Fruit fly (Drosophila melanogaster) whole organism, wandering third instar larva: Measurements from ENCODE around the gene CG10845.

ENCODE experiments used
- Abd-B ChIP-seq: fragments of >200 bp; optimal IDR thresholded peaks from 2 replicates; lab custom pipeline; 2017; ENCODE audit warnings: missing biosample characterization, missing genetic modification characterization
- CG32264 ChIP-seq: fragments of 200-800 bp; sonication (Bioruptor generic); optimal IDR thresholded peaks from 2 replicates; lab custom pipeline; 2016; ENCODE audit warnings: missing biosample characterization, missing genetic modification characterization
- CG9705 ChIP-seq: fragments of 200-800 bp; sonication (Bioruptor generic); optimal IDR thresholded peaks from 2 replicates; lab custom pipeline; 2018; ENCODE audit warnings: missing biosample characterization, mild to moderate bottlenecking, missing genetic modification characterization
- CrebA ChIP-seq: fragments of 200-800 bp; sonication (Bioruptor generic); optimal IDR thresholded peaks from 2 replicates; lab custom pipeline; 2016; ENCODE audit warnings: missing biosample characterization, mild to moderate bottlenecking, missing genetic modification characterization, borderline replicate concordance
- Dfd ChIP-seq: fragments of >200 bp; optimal IDR thresholded peaks from 2 replicates; lab custom pipeline; 2017; ENCODE audit warnings: missing biosample characterization, missing genetic modification characterization
- Dif ChIP-seq: fragments of 200-275, 200-300 bp; sonication (Bioruptor generic); optimal IDR thresholded peaks from 2 replicates; lab custom pipeline; 2018; ENCODE audit warnings: missing biosample characterization, missing genetic modification characterization; ENCODE audit not compliant: partially characterized antibody
- GATAd ChIP-seq: sonication (Bioruptor generic); optimal IDR thresholded peaks from 2 replicates; lab custom pipeline; 2016; ENCODE audit warnings: missing biosample characterization, missing genetic modification characterization
- HLH106 ChIP-seq: fragments of 200-800 bp; optimal IDR thresholded peaks from 3 replicates; lab custom pipeline; 2019; ENCODE audit warnings: missing biosample characterization, mild to moderate bottlenecking, missing genetic modification characterization, moderate library complexity
- Hnf4 ChIP-seq: fragments of 200-800 bp; sonication (Bioruptor generic); optimal IDR thresholded peaks from 2 replicates; lab custom pipeline; 2016; ENCODE audit warnings: missing biosample characterization, mild to moderate bottlenecking, missing genetic modification characterization
- Hr78 ChIP-seq: fragments of >200 bp; optimal IDR thresholded peaks from 2 replicates; lab custom pipeline; 2017; ENCODE audit warnings: missing biosample characterization, missing genetic modification characterization
- Hr83 ChIP-seq: fragments of 200-300 bp; sonication (Bioruptor generic); optimal IDR thresholded peaks from 2 replicates; lab custom pipeline; 2016; ENCODE audit warnings: missing biosample characterization, mild to moderate bottlenecking, missing genetic modification characterization, moderate library complexity; ENCODE audit not compliant: poor library complexity, severe bottlenecking
- Jra ChIP-seq: sonication (Bioruptor generic); optimal IDR thresholded peaks from 2 replicates; lab custom pipeline; 2016; ENCODE audit warnings: missing biosample characterization, missing genetic modification characterization
- Mio ChIP-seq: sonication (Bioruptor generic); optimal IDR thresholded peaks from 2 replicates; lab custom pipeline; 2016; ENCODE audit warnings: missing biosample characterization, missing genetic modification characterization
- Myc ChIP-seq: fragments of >200 bp; optimal IDR thresholded peaks from 2 replicates; lab custom pipeline; 2017
- N ChIP-seq: fragments of >200 bp; optimal IDR thresholded peaks from 2 replicates; lab custom pipeline; 2018; ENCODE audit warnings: missing biosample characterization, missing external identifiers, missing genetic modification characterization
- OdsH ChIP-seq: fragments of 200-800 bp; sonication (Bioruptor generic); optimal IDR thresholded peaks from 2 replicates; lab custom pipeline; 2016; ENCODE audit warnings: missing biosample characterization, mild to moderate bottlenecking, missing genetic modification characterization
- Rel ChIP-seq, 2 experiments: fragments of 200-800 bp; sonication (Bioruptor generic) in 1 of 2; optimal IDR thresholded peaks; 2 replicates in 1 of 2; 3 replicates in 1 of 2; lab custom pipeline; 2016 to 2019; ENCODE audit warnings: mild to moderate bottlenecking in 2 of 2, missing biosample characterization in 2 of 2, missing genetic modification characterization in 2 of 2, moderate library complexity in 1 of 2
- Sp1 ChIP-seq: fragments of 200-800 bp; sonication (Bioruptor generic); optimal IDR thresholded peaks from 3 replicates; lab custom pipeline; 2019; ENCODE audit warnings: missing biosample characterization, mild to moderate bottlenecking, missing genetic modification characterization, moderate library complexity
- Vsx2 ChIP-seq: fragments of 200-300, 225-300 bp; sonication (Bioruptor generic); optimal IDR thresholded peaks from 2 replicates; lab custom pipeline; 2018; ENCODE audit warnings: missing biosample characterization, missing genetic modification characterization; ENCODE audit not compliant: partially characterized antibody
- br ChIP-seq: fragments of 200-800 bp; sonication (Bioruptor generic); optimal IDR thresholded peaks from 2 replicates; lab custom pipeline; 2016; ENCODE audit warnings: missing biosample characterization, missing genetic modification characterization
- brk ChIP-seq: fragments of 200-800 bp; sonication (Bioruptor generic); optimal IDR thresholded peaks from 2 replicates; lab custom pipeline; 2016; ENCODE audit warnings: missing biosample characterization, mild to moderate bottlenecking, missing genetic modification characterization
- dl ChIP-seq, 2 experiments: fragments of 175-275, 200-275 bp in 1 of 2; fragments of 200-275 bp in 1 of 2; sonication (Bioruptor generic); optimal IDR thresholded peaks; lab custom pipeline; 2018; ENCODE audit warnings: mild to moderate bottlenecking in 2 of 2, missing biosample characterization in 2 of 2, missing genetic modification characterization in 2 of 2, moderate library complexity in 2 of 2; ENCODE audit not compliant: partially characterized antibody in 2 of 2, insufficient read depth in 1 of 2
- dmrt93B ChIP-seq: fragments of 200-800 bp; sonication (Bioruptor generic); optimal IDR thresholded peaks from 2 replicates; lab custom pipeline; 2018; ENCODE audit warnings: missing biosample characterization, mild to moderate bottlenecking, missing genetic modification characterization
- dsf ChIP-seq: sonication (Bioruptor generic); optimal IDR thresholded peaks from 2 replicates; lab custom pipeline; 2016; ENCODE audit warnings: missing biosample characterization, missing genetic modification characterization, borderline replicate concordance
- ey ChIP-seq: fragments of 200-800 bp; sonication (Bioruptor generic); optimal IDR thresholded peaks from 2 replicates; lab custom pipeline; 2016; ENCODE audit warnings: missing biosample characterization, missing genetic modification characterization
- foxo ChIP-seq, 2 experiments: fragments of 200-800 bp; sonication (Bioruptor generic); optimal IDR thresholded peaks; 2 replicates in 1 of 2; 3 replicates in 1 of 2; lab custom pipeline; 2016 to 2017; ENCODE audit warnings: missing biosample characterization in 2 of 2, missing genetic modification characterization in 2 of 2
- fru ChIP-seq: fragments of 200-800 bp; sonication (Bioruptor generic); optimal IDR thresholded peaks from 3 replicates; lab custom pipeline; 2016; ENCODE audit warnings: missing biosample characterization, mild to moderate bottlenecking, missing genetic modification characterization
- h ChIP-seq: fragments of 200-800 bp; sonication (Bioruptor generic); optimal IDR thresholded peaks from 3 replicates; lab custom pipeline; 2016; ENCODE audit warnings: missing biosample characterization, mild to moderate bottlenecking, missing genetic modification characterization
- jim ChIP-seq: fragments of 175-275, 200-325 bp; sonication (Bioruptor generic); optimal IDR thresholded peaks from 2 replicates; lab custom pipeline; 2016; ENCODE audit warnings: missing biosample characterization, mild to moderate bottlenecking, missing genetic modification characterization
- lola ChIP-seq: fragments of >200 bp; optimal IDR thresholded peaks from 2 replicates; lab custom pipeline; 2017; ENCODE audit warnings: missing biosample characterization, missing genetic modification characterization
- pan ChIP-seq: fragments of >200 bp; optimal IDR thresholded peaks from 2 replicates; lab custom pipeline; 2017
- psq ChIP-seq: fragments of 200-800 bp; sonication (Bioruptor generic); optimal IDR thresholded peaks from 3 replicates; lab custom pipeline; 2017; ENCODE audit warnings: missing biosample characterization, mild to moderate bottlenecking, missing genetic modification characterization, moderate library complexity
- rgr ChIP-seq: fragments of 200-800 bp; sonication (Bioruptor generic); optimal IDR thresholded peaks from 3 replicates; lab custom pipeline; 2016; ENCODE audit warnings: missing biosample characterization, mild to moderate bottlenecking, missing genetic modification characterization
- sage ChIP-seq: fragments of 200-800 bp; sonication (Bioruptor generic); optimal IDR thresholded peaks from 2 replicates; lab custom pipeline; 2016; ENCODE audit warnings: missing biosample characterization, mild to moderate bottlenecking, missing genetic modification characterization
- sv ChIP-seq: fragments of 200-800 bp; sonication (Bioruptor generic); optimal IDR thresholded peaks from 3 replicates; lab custom pipeline; 2016; ENCODE audit warnings: missing biosample characterization, missing genetic modification characterization
- tai ChIP-seq: sonication (Bioruptor generic); optimal IDR thresholded peaks from 2 replicates; lab custom pipeline; 2016; ENCODE audit warnings: missing biosample characterization, missing genetic modification characterization
- usp ChIP-seq: fragments of >200 bp; optimal IDR thresholded peaks from 2 replicates; lab custom pipeline; 2017; ENCODE audit warnings: missing biosample characterization, missing genetic modification characterization
- woc ChIP-seq: sonication (Bioruptor generic); optimal IDR thresholded peaks from 2 replicates; lab custom pipeline; 2016; ENCODE audit warnings: missing biosample characterization, mild to moderate bottlenecking, missing genetic modification characterization

Gene CG10845

DNA sequence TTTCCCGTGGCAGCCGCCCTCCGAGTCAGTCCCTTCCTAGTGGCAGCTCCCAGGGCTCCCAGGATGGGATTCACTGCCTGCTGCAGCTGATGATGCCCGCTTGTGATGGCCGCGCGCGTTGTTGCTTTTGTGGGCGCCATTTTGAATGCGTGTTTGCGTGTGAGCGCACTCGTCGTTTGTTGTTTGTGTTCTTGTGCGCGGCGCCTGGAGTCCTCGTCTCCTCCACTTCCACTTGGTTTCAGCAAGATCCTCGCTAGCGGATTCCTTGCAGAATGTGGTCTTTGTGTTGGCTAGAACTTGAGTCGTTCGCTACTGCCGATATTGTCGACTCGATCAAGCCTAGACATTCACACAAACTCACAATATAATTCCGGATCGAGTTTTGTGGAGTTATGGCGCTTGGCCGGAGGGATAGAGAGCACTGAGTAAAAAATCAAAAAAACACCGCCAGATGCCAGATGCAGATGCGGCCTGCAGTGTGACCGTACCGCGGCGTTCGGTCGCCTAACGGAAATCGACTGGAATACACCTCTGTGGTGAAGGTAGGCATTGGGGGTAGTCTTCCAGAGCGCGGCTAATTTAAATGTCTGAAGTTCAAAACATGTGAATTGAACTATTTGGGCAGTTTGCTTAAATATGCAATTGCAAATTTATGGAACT is 30.4 kb upstream of the CG10845 start, which contains the start of gene CycB3 (continued):
- TF ChIP-seq Vsx2 (GFP tag; lab: Kevin White, UChicago) = peak; percentile 28
- TF ChIP-seq tai (GFP tag; lab: Kevin White, UChicago) = no peak
- no peak for TF ChIP-seq GATAd
- TF ChIP-seq Dfd (GFP tag; lab: Kevin White, UChicago) = no peak
- TF ChIP-seq sage = no peak
- TF ChIP-seq Hr78 (GFP tag; lab: Kevin White, UChicago) = no peak
- no peak for TF ChIP-seq Dif
- TF ChIP-seq, all 38 proteins: peak for 7

DNA sequence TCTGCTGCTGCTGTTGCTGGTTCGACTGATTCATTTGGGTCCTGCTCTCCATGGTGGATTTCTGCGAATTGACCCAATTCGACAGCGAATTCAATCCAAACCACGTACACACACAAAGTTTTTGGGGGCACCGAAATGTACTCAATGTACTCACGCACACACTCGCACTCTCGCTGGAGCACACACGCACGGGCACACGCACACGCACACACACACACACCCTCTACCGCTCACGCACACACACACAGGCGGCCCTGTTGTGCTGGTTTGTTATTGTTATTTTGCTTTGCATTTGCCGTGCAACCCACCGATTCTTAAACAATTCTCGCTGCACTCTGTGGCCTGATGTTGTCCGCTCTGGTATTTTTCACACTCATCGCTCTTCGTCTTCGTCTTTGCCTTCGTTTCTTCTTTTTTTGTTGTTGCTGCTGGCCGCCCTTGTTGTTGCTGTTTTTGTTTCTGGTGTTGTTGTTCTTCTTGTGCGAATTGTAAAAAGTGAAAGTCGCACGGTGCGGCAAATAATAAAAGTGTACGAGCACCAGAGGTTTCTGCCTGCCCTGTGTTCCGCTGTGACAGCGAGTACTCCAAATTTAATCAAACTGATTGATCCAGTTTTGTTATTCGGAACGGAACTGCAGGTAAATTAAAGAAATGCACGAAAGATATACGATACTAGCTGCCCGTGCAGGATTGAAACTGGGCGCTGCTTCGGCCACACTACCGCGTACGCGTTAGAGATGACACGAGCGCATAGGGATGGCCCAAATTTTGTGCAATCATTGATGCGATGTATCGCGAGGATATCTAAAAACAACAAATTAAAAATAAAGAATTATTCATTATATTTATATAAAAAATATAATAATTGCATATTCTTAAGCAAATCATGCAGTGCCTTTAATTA is 24.7 kb upstream of the CG10845 start, which contains the start of gene CG3744:
CG3744 (minus strand) TSS at position 716 of the 904 bp plus-strand sequence.
- TF ChIP-seq Hnf4 (GFP tag; lab: Kevin White, UChicago) = no peak
- peak; percentile 78 for TF ChIP-seq dmrt93B
- TF ChIP-seq Myc = no peak
- peak; percentile 68 for TF ChIP-seq ey
- peak in 1 of 2 experiments; percentile 87 for TF ChIP-seq foxo (GFP tag; optimal IDR thresholded peaks at IDR 0.05; lab: Kevin White, UChicago)
- TF ChIP-seq Vsx2 (GFP tag; lab: Kevin White, UChicago) = no peak
- peak; percentile 88 for TF ChIP-seq woc (GFP tag; lab: Kevin White, UChicago)
- TF ChIP-seq tai (GFP tag; lab: Kevin White, UChicago) = no peak
- TF ChIP-seq GATAd = peak; percentile 53
- TF ChIP-seq Rel (GFP tag; optimal IDR thresholded peaks at IDR 0.05; lab: Kevin White, UChicago) = no peak
- TF ChIP-seq Rel (tag; optimal IDR thresholded peaks at IDR 0.05; lab: Kevin White, UChicago) = no peak
- no peak for TF ChIP-seq brk (GFP tag; lab: Kevin White, UChicago)
- no peak for TF ChIP-seq dsf (GFP tag; lab: Kevin White, UChicago)
- no peak for TF ChIP-seq dl (GFP tag; optimal IDR thresholded peaks at IDR 0.05; lab: Kevin White, UChicago; ENCODE audit: insufficient read depth in 1 of 2, partially characterized antibody in 2 of 2)
- TF ChIP-seq Hr78 (GFP tag; lab: Kevin White, UChicago) = no peak
- TF ChIP-seq br = peak; percentile 57
- peak; percentile 54 for TF ChIP-seq jim (GFP tag; lab: Kevin White, UChicago)
- peak; percentile 59 for TF ChIP-seq fru (GFP tag; lab: Kevin White, UChicago)
- peak; percentile 61 for TF ChIP-seq OdsH (GFP tag; lab: Kevin White, UChicago)
- no peak for TF ChIP-seq Abd-B (GFP tag; lab: Kevin White, UChicago)
- TF ChIP-seq CG9705 (GFP tag; lab: Kevin White, UChicago) = peak; percentile 84
- peak; percentile 81 for TF ChIP-seq rgr (GFP tag; lab: Kevin White, UChicago)
- TF ChIP-seq HLH106 (tag; lab: Kevin White, UChicago) = peak; percentile 90
- no peak for TF ChIP-seq usp (GFP tag; lab: Kevin White, UChicago)
- TF ChIP-seq sage = no peak
- no peak for TF ChIP-seq pan (lab: Kevin White, UChicago)
- TF ChIP-seq sv (GFP tag; lab: Kevin White, UChicago) = peak; percentile 86
- no peak for TF ChIP-seq lola (GFP tag; lab: Kevin White, UChicago)
- no peak for TF ChIP-seq Dif
- TF ChIP-seq Mio (GFP tag; lab: Kevin White, UChicago) = no peak
- peak; percentile 96 for TF ChIP-seq Hr83 (GFP tag; lab: Kevin White, UChicago)
- TF ChIP-seq CG32264 (GFP tag; lab: Kevin White, UChicago) = no peak
- no peak for TF ChIP-seq CrebA
- TF ChIP-seq h (GFP tag; lab: Kevin White, UChicago) = peak; percentile 78
- no peak for TF ChIP-seq Dfd (GFP tag; lab: Kevin White, UChicago)
- peak; percentile 70 for TF ChIP-seq N (GFP tag; lab: Kevin White, UChicago)
- peak; percentile 72 for TF ChIP-seq psq (GFP tag; lab: Kevin White, UChicago)
- peak; percentile 81 for TF ChIP-seq Sp1 (GFP tag; lab: Kevin White, UChicago)
- TF ChIP-seq Jra (GFP tag; lab: Kevin White, UChicago) = no peak
